Worm (Caenorhabditis elegans) whole organism, L4 larva: ENCODE results near the gene F40A3.7.

Experiments
- D1046.2 ChIP-seq: fragments of 200-800 bp; sonication (Bioruptor generic); IDR thresholded peaks from 2 replicates; pipeline ENCODE4 v1.3.6; 2022; ENCODE audit warnings: missing genetic modification characterization, missing compliant biosample characterization
- F10B5.3 ChIP-seq: sonication (generic microtip); optimal IDR thresholded peaks from 2 replicates; lab custom pipeline; 2016; ENCODE audit warnings: mild to moderate bottlenecking, missing genetic modification characterization, missing compliant biosample characterization
- F49E8.2 ChIP-seq: sonication (generic microtip); optimal IDR thresholded peaks from 2 replicates; lab custom pipeline; 2016; ENCODE audit warnings: missing compliant biosample characterization, mild to moderate bottlenecking, missing genetic modification characterization, borderline replicate concordance
- T20F7.1 ChIP-seq: fragments of 200-800 bp; sonication (Bioruptor generic); optimal IDR thresholded peaks from 2 replicates; lab custom pipeline; 2018; ENCODE audit warnings: mild to moderate bottlenecking, missing genetic modification characterization, missing compliant biosample characterization
- T26A8.4 ChIP-seq: fragments of 200-800 bp; sonication (Bioruptor generic); IDR thresholded peaks from 2 replicates; pipeline ENCODE4 v1.3.6; 2022; ENCODE audit warnings: missing genetic modification characterization, missing compliant biosample characterization
- Y75B8A.6 ChIP-seq: fragments of 200-800 bp; sonication (Bioruptor generic); IDR thresholded peaks from 2 replicates; pipeline ENCODE4 v1.3.6; 2022; ENCODE audit warnings: missing genetic modification reagents, missing genetic modification characterization, missing compliant biosample characterization
- aha-1 ChIP-seq: fragments of 150-350 bp; peaks from one replicate; lab custom pipeline; 2014; ENCODE audit warnings: missing biosample characterization, missing genetic modification characterization
- ama-1 ChIP-seq: fragments of 150-350 bp; optimal IDR thresholded peaks from 2 replicates; lab custom pipeline; 2014; ENCODE audit warnings: inconsistent platforms, mixed read lengths
- ceh-28 ChIP-seq: fragments of 150-350 bp; optimal IDR thresholded peaks from 2 replicates; lab custom pipeline; 2014; ENCODE audit warnings: missing biosample characterization, missing genetic modification reagents, missing genetic modification characterization
- ceh-32 ChIP-seq: sonication (generic microtip); optimal IDR thresholded peaks from 2 replicates; lab custom pipeline; 2016; ENCODE audit warnings: mild to moderate bottlenecking, missing genetic modification characterization, missing compliant biosample characterization; ENCODE audit not compliant: poor library complexity
- ces-1 ChIP-seq: fragments of 150-350 bp; sonication (generic microtip); optimal IDR thresholded peaks from 4 replicates; lab custom pipeline; 2014; ENCODE audit warnings: missing biosample characterization, missing genetic modification reagents, missing genetic modification characterization
- cey-2 ChIP-seq: sonication (generic microtip); optimal IDR thresholded peaks from 3 replicates; lab custom pipeline; 2017; ENCODE audit warnings: missing genetic modification characterization, mild to moderate bottlenecking, missing compliant biosample characterization, antibody characterized with exemption, borderline replicate concordance; ENCODE audit not compliant: insufficient read depth
- daf-12 ChIP-seq: fragments of 150-350 bp; optimal IDR thresholded peaks from 2 replicates; lab custom pipeline; 2014; ENCODE audit warnings: missing biosample characterization, missing genetic modification reagents, missing genetic modification characterization
- daf-16 ChIP-seq, 3 experiments: sonication (generic microtip); optimal IDR thresholded peaks; 2 replicates each; lab custom pipeline; 2016 to 2017; ENCODE audit warnings: missing genetic modification characterization in 3 of 3, missing genetic modification reagents in 3 of 3, mild to moderate bottlenecking in 2 of 3, missing compliant biosample characterization in 2 of 3, missing biosample characterization in 1 of 3, moderate library complexity in 1 of 3
- duxl-1 ChIP-seq: sonication (generic microtip); optimal IDR thresholded peaks from 2 replicates; lab custom pipeline; 2016; ENCODE audit warnings: mild to moderate bottlenecking, missing genetic modification characterization, moderate library complexity, missing compliant biosample characterization; ENCODE audit not compliant: poor library complexity
- dve-1 ChIP-seq: sonication (generic microtip); optimal IDR thresholded peaks from 2 replicates; lab custom pipeline; 2017; ENCODE audit warnings: antibody characterized with exemption, mild to moderate bottlenecking, missing genetic modification characterization, missing compliant biosample characterization; ENCODE audit not compliant: insufficient read depth
- fkh-10 ChIP-seq: fragments of 150-350 bp; optimal IDR thresholded peaks from 2 replicates; lab custom pipeline; 2014; ENCODE audit warnings: missing biosample characterization, missing genetic modification reagents, missing genetic modification characterization
- gei-8 ChIP-seq: fragments of 200-800 bp; sonication (Bioruptor generic); optimal IDR thresholded peaks from 2 replicates; lab custom pipeline; 2018; ENCODE audit warnings: mild to moderate bottlenecking, missing genetic modification characterization, missing compliant biosample characterization
- hlh-30 ChIP-seq: sonication (generic microtip); optimal IDR thresholded peaks from 2 replicates; lab custom pipeline; 2017; ENCODE audit warnings: antibody characterized with exemption, mild to moderate bottlenecking, missing genetic modification characterization, missing compliant biosample characterization; ENCODE audit not compliant: insufficient read depth
- hmg-1.1 ChIP-seq: fragments of 200-800 bp; sonication (Bioruptor generic); IDR thresholded peaks from 2 replicates; pipeline ENCODE4 v1.3.6; 2022; ENCODE audit warnings: missing genetic modification reagents, missing genetic modification characterization, missing compliant biosample characterization
- lin-1 ChIP-seq: fragments of 200-800 bp; sonication (Bioruptor generic); IDR thresholded peaks from 2 replicates; pipeline ENCODE4 v1.3.6; 2022; ENCODE audit warnings: missing genetic modification reagents, missing genetic modification characterization, missing compliant biosample characterization
- lin-38 ChIP-seq: fragments of 200-800 bp; sonication (Bioruptor generic); IDR thresholded peaks from 2 replicates; pipeline ENCODE4 v1.3.6; 2022; ENCODE audit warnings: missing genetic modification reagents, missing genetic modification characterization, missing compliant biosample characterization
- madf-5 ChIP-seq, 2 experiments: fragments of 200-800 bp; sonication (Bioruptor generic); IDR thresholded peaks; 2 replicates each; pipeline ENCODE4 v1.3.6; 2022; ENCODE audit warnings: missing compliant biosample characterization in 2 of 2, missing genetic modification characterization in 2 of 2
- madf-9 ChIP-seq: fragments of 200-800 bp; sonication (Bioruptor generic); conservative IDR thresholded peaks from 2 replicates; pipeline ENCODE4 v1.3.6; 2022; ENCODE audit warnings: missing genetic modification reagents, missing genetic modification characterization, missing compliant biosample characterization
- mdt-29 ChIP-seq: fragments of 200-800 bp; sonication (Bioruptor generic); IDR thresholded peaks from 2 replicates; pipeline ENCODE4 v1.3.6; 2022; ENCODE audit warnings: missing genetic modification reagents, missing genetic modification characterization, missing compliant biosample characterization
- mep-1 ChIP-seq: fragments of 150-350 bp; sonication (generic microtip); optimal IDR thresholded peaks from 3 replicates; lab custom pipeline; 2014; ENCODE audit warnings: missing biosample characterization, missing genetic modification characterization
- mes-2 ChIP-seq: sonication (generic microtip); optimal IDR thresholded peaks from 2 replicates; lab custom pipeline; 2016; ENCODE audit warnings: missing genotype, mild to moderate bottlenecking, missing genetic modification characterization, missing compliant biosample characterization; ENCODE audit not compliant: poor library complexity, severe bottlenecking
- nhr-102 ChIP-seq: sonication (generic microtip); optimal IDR thresholded peaks from 2 replicates; lab custom pipeline; 2016; ENCODE audit warnings: mild to moderate bottlenecking, missing genetic modification characterization, moderate library complexity, missing compliant biosample characterization
- nhr-11 ChIP-seq: fragments of 150-350 bp; optimal IDR thresholded peaks from 2 replicates; lab custom pipeline; 2014; ENCODE audit warnings: missing biosample characterization, missing genetic modification characterization
- nhr-111 ChIP-seq: fragments of 200-800 bp; sonication (Bioruptor generic); optimal IDR thresholded peaks from 2 replicates; lab custom pipeline; 2018; ENCODE audit warnings: mild to moderate bottlenecking, missing genetic modification characterization, missing compliant biosample characterization
- nhr-237 ChIP-seq: sonication (generic microtip); optimal IDR thresholded peaks from 2 replicates; lab custom pipeline; 2017; ENCODE audit warnings: missing biosample characterization, missing genetic modification characterization
- nhr-28 ChIP-seq: fragments of 150-350 bp; optimal IDR thresholded peaks from 2 replicates; lab custom pipeline; 2014; ENCODE audit warnings: missing biosample characterization, missing genetic modification characterization
- nhr-41 ChIP-seq: fragments of 200-800 bp; sonication (Bioruptor generic); IDR thresholded peaks from 2 replicates; pipeline ENCODE4 v1.3.6; 2022; ENCODE audit warnings: missing genetic modification reagents, missing genetic modification characterization, missing compliant biosample characterization
- nhr-6 ChIP-seq: fragments of 150-350 bp; optimal IDR thresholded peaks from 2 replicates; lab custom pipeline; 2014; ENCODE audit warnings: missing biosample characterization, missing genetic modification characterization
- nhr-76 ChIP-seq: fragments of 150-350 bp; optimal IDR thresholded peaks from 2 replicates; lab custom pipeline; 2014; ENCODE audit warnings: missing biosample characterization, missing genetic modification characterization
- nhr-77 ChIP-seq: fragments of 150-350 bp; optimal IDR thresholded peaks from 2 replicates; lab custom pipeline; 2014; ENCODE audit warnings: missing biosample characterization, missing genetic modification characterization
- php-3 ChIP-seq: fragments of 200-800 bp; sonication (Bioruptor generic); IDR thresholded peaks from 2 replicates; pipeline ENCODE4 v1.3.6; 2022; ENCODE audit warnings: missing genetic modification reagents, missing genetic modification characterization, missing compliant biosample characterization
- rbr-2 ChIP-seq: sonication (generic microtip); optimal IDR thresholded peaks from 2 replicates; lab custom pipeline; 2016; ENCODE audit warnings: missing genotype, missing genetic modification characterization, missing compliant biosample characterization
- sdz-12 ChIP-seq: fragments of 200-800 bp; sonication (Bioruptor generic); optimal IDR thresholded peaks from 2 replicates; lab custom pipeline; 2018; ENCODE audit warnings: mild to moderate bottlenecking, missing genetic modification characterization, missing compliant biosample characterization
- snpc-1.2 ChIP-seq: fragments of 200-800 bp; sonication (Bioruptor generic); IDR thresholded peaks from 2 replicates; pipeline ENCODE4 v1.3.6; 2022; ENCODE audit warnings: missing genetic modification reagents, missing genetic modification characterization, missing compliant biosample characterization
- spr-1 ChIP-seq: sonication (generic microtip); optimal IDR thresholded peaks from 2 replicates; lab custom pipeline; 2016; ENCODE audit warnings: mild to moderate bottlenecking, missing genetic modification characterization, missing compliant biosample characterization
- spr-3 ChIP-seq: fragments of 200-800 bp; sonication (Bioruptor generic); optimal IDR thresholded peaks from 2 replicates; lab custom pipeline; 2018; ENCODE audit warnings: mild to moderate bottlenecking, missing genetic modification characterization, missing compliant biosample characterization
- tag-97 ChIP-seq: fragments of 200-800 bp; sonication (Bioruptor generic); IDR thresholded peaks from 2 replicates; pipeline ENCODE4 v1.3.6; 2022; ENCODE audit warnings: missing genetic modification characterization, missing compliant biosample characterization
- unc-130 ChIP-seq: sonication (generic microtip); optimal IDR thresholded peaks from 2 replicates; lab custom pipeline; 2016; ENCODE audit warnings: missing genetic modification reagents, missing genetic modification characterization, missing compliant biosample characterization
- zfp-2 ChIP-seq: sonication (generic microtip); optimal IDR thresholded peaks from 2 replicates; lab custom pipeline; 2016; ENCODE audit warnings: mild to moderate bottlenecking, missing genetic modification characterization, missing compliant biosample characterization
- zfp-3 ChIP-seq: fragments of 200-800 bp; sonication (Bioruptor generic); conservative IDR thresholded peaks from 2 replicates; pipeline ENCODE4 v1.3.6; 2022; ENCODE audit warnings: missing genetic modification reagents, missing genetic modification characterization, missing compliant biosample characterization

Gene F40A3.7

ce11 chrV:7853900-7854299 is 45.8 kb downstream of the F40A3.7 start (continued):
- TF ChIP-seq nhr-11 (tag; lab: Kevin White, UChicago) (no peak), cey-2 (tag; lab: Kevin White, UChicago) (no peak), mdt-29 (no peak), sdz-12 (GFP tag; lab: Kevin White, UChicago) (no peak), hmg-1.1 (GFP tag; lab: Robert Waterston, UW) (0 out of 2 replicates have a peak, but pooled peaks have one; percentile 34), spr-1 (no peak)

- TF ChIP-seq F49E8.2 (tag; lab: Kevin White, UChicago), result peak; percentile 9
- peak; percentile 84 for TF ChIP-seq aha-1 (tag; lab: Kevin White, UChicago)
- TF ChIP-seq lin-38 (GFP tag; lab: Robert Waterston, UW), result peak; percentile 36; the same call in 1 of the 2 replicates
- TF ChIP-seq gei-8, result no peak
- TF ChIP-seq madf-5 (GFP tag; IDR thresholded peaks at IDR 0.05; lab: Robert Waterston, UW), result no peak
These were observed 47.6 kb downstream of the F40A3.7 start for ce11 chrV:7852078-7852477.

DNA sequence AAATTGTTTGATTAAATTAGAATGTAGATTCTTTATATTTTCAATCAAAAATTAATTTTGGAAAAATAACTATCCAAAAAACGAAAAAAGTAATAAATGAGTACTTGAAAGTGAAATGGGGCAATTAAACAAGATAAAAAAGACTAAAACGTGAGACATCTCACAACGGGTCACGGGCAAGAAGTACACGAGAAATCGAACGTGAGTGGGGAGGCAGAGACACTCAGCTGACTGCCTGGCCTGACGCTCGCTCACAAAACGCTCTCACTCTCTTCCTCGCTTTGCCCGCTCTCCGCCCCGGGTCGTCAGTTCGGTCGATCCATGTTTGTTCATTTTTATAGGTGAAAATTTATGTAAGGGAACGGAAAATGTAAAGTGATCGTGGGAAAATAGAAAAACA is 51.4 kb downstream of the F40A3.7 start:
- TF ChIP-seq mes-2 (tag; lab: Kevin White, UChicago) (peak; percentile 42), php-3 (peak; percentile 54; the same call in 1 of the 2 replicates), spr-3 (GFP tag; lab: Kevin White, UChicago) (no peak), F10B5.3 (tag; lab: Kevin White, UChicago) (no peak), nhr-76 (tag; lab: Kevin White, UChicago) (no peak), nhr-111 (GFP tag; lab: Kevin White, UChicago) (no peak), D1046.2 (GFP tag; lab: Robert Waterston, UW) (no peak), T20F7.1 (GFP tag; lab: Kevin White, UChicago) (no peak), dve-1 (tag; lab: Kevin White, UChicago) (no peak), lin-38 (GFP tag; lab: Robert Waterston, UW) (no peak), ama-1 (lab: Kevin White, UChicago) (no peak), nhr-11 (tag; lab: Kevin White, UChicago) (no peak), mep-1 (tag; lab: Kevin White, UChicago) (peak; percentile 26), ces-1 (GFP tag; lab: Kevin White, UChicago) (no peak), nhr-28 (tag; lab: Kevin White, UChicago) (peak; percentile 43), duxl-1 (tag; lab: Kevin White, UChicago) (no peak), nhr-102 (tag; lab: Kevin White, UChicago) (no peak), ceh-28 (tag; lab: Kevin White, UChicago) (no peak), gei-8 (no peak), cey-2 (tag; lab: Kevin White, UChicago) (no peak), daf-16 (GFP tag; optimal IDR thresholded peaks at IDR 0.05; lab: Kevin White, UChicago) (no peak), daf-16 (tag; optimal IDR thresholded peaks at IDR 0.05; lab: Kevin White, UChicago) (peak; percentile 32), ceh-32 (tag; lab: Kevin White, UChicago) (no peak), nhr-41 (GFP tag; lab: Robert Waterston, UW) (no peak), madf-5 (GFP tag; IDR thresholded peaks at IDR 0.05; lab: Robert Waterston, UW) (no peak), zfp-2 (tag; lab: Kevin White, UChicago) (no peak), hlh-30 (tag; lab: Kevin White, UChicago) (peak; percentile 97), snpc-1.2 (GFP tag; lab: Robert Waterston, UW) (no peak), nhr-77 (tag; lab: Kevin White, UChicago) (peak; percentile 29), T26A8.4 (GFP tag; lab: Robert Waterston, UW) (no peak), fkh-10 (GFP tag; lab: Kevin White, UChicago) (no peak), tag-97 (GFP tag; lab: Robert Waterston, UW) (no peak), Y75B8A.6 (GFP tag; lab: Robert Waterston, UW) (no peak), madf-9 (GFP tag; lab: Robert Waterston, UW) (0 out of 2 replicates have a peak, but pooled peaks have one; percentile 25), daf-12 (tag; lab: Kevin White, UChicago) (no peak), rbr-2 (tag; lab: Kevin White, UChicago) (no peak), nhr-6 (no peak), zfp-3 (no peak), lin-1 (no peak), unc-130 (GFP tag; lab: Kevin White, UChicago) (no peak), sdz-12 (GFP tag; lab: Kevin White, UChicago) (no peak), nhr-237 (no peak)
